Fruit fly (Drosophila melanogaster): ENCODE results near the gene emc.
A peak's percentile ranks its signal among the peaks of the same experiment; 100 is the strongest.

Gene emc

DNA sequence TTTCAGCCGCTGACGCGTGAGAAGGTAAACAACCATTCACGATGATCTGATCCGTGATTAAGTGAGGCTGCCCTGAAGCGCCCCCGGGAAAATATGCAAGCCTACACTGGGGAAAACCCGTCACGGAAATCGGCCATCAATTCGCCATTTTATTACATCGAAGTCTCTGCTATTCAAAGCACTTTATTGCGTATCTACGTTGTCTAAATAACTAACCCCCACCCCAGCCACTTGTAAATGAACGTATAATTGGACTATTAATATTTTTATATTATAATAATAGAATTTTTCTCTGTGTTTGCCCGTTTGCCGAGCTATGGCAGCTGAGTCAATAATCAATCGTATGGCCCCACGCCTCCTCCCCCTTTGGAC is 17.1 kb downstream of the emc start (continued):
- no peak for TF ChIP-seq vnd (GFP tag; IDR thresholded peaks at IDR 0.05; ENCODE audit: partially characterized antibody)
- TF ChIP-seq CG3847 (GFP tag; IDR thresholded peaks at IDR 0.05) = no peak
- no peak for TF ChIP-seq sug (tag; optimal IDR thresholded peaks at IDR 0.05)
- TF ChIP-seq ken (GFP tag; IDR thresholded peaks at IDR 0.05) = 0 out of 3 replicates have a peak, but pooled peaks have one; percentile 21
- no peak for TF ChIP-seq dati (GFP tag; IDR thresholded peaks at IDR 0.05)
- no peak for TF ChIP-seq psq (GFP tag; optimal IDR thresholded peaks at IDR 0.05)
- 0 out of 3 replicates have a peak, but pooled peaks have one; percentile 8 for TF ChIP-seq row (GFP tag; IDR thresholded peaks at IDR 0.05)
- TF ChIP-seq tio (GFP tag; optimal IDR thresholded peaks at IDR 0.05) = no peak
- peak; percentile 11 for TF ChIP-seq zf30C (GFP tag; optimal IDR thresholded peaks at IDR 0.05)
- TF ChIP-seq MBD-R2 (GFP tag; IDR thresholded peaks at IDR 0.05) = no peak
- TF ChIP-seq hth (optimal IDR thresholded peaks at IDR 0.05) = no peak
- no peak for TF ChIP-seq Med (GFP tag)
- no peak for TF ChIP-seq TFAM (GFP tag; optimal IDR thresholded peaks at IDR 0.05)
- TF ChIP-seq Sry-β (GFP tag; optimal IDR thresholded peaks at IDR 0.05) = no peak
- TF ChIP-seq jigr1 (GFP tag; IDR thresholded peaks at IDR 0.05) = no peak
- no peak for TF ChIP-seq CG9817 (tag; optimal IDR thresholded peaks at IDR 0.05)
- no peak for TF ChIP-seq amos (GFP tag; IDR thresholded peaks at IDR 0.05; ENCODE audit: partially characterized antibody)

DNA sequence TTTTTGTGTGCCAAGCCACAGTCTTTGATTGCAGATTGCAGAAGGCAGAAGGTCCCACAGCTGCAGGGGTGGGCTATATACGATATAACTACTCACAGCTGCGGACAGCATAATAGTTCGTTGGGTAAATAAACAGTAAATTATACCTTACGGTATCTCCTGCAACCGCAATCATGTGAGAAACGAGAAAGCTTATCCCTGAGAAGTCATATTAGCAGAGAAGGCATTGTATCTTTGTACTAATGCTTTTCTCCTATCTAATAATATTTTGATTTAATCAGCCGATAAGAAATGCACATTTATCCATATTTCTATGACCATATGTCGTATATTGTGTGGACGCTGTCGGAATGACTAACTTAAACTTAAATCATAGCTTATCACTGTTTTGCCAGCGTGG is 17.7 kb downstream of the emc start:
- no peak for TF ChIP-seq psq (GFP tag; optimal IDR thresholded peaks at IDR 0.05)
- TF ChIP-seq Med (GFP tag) = peak; percentile 42
- TF ChIP-seq hb (GFP tag; IDR thresholded peaks at IDR 0.05; ENCODE audit: partially characterized antibody) = 0 out of 3 replicates have a peak, but pooled peaks have one; percentile 55
- peak; percentile 56 for TF ChIP-seq sens (GFP tag)
- 0 out of 2 replicates have a peak, but pooled peaks have one; percentile 9 for TF ChIP-seq Drgx (GFP tag; IDR thresholded peaks at IDR 0.05)

DNA sequence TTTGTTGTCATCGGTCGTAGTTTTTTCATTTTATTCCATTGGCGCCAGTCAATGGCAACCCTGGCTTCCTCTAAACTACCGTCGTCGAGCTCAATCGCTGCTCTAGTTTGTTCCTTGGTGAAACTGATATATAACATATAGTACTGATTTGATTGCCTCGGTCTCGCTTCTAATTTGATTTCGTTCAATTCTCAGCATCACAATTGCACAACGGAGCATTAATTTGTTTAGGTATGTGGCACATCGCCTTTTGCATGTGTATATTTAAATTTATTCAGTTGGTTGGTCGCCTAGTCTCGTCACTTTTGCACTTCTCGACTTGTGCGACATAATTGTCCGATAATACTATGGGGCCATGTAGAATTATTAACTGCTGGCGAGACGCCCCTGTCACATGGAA is 18.5 kb downstream of the emc start:
- TF ChIP-seq gro (GFP tag; optimal IDR thresholded peaks at IDR 0.05) (no peak), CG11093 (GFP tag; IDR thresholded peaks at IDR 0.05) (no peak), CG8478 (optimal IDR thresholded peaks at IDR 0.05) (no peak), Med (GFP tag) (peak; percentile 51), org-1 (GFP tag; optimal IDR thresholded peaks at IDR 0.05) (no peak), sens (GFP tag) (peak; percentile 34), HmgZ (tag; optimal IDR thresholded peaks at IDR 0.05) (no peak), luna (GFP tag; optimal IDR thresholded peaks at IDR 0.05) (no peak), Bgb (GFP tag; IDR thresholded peaks at IDR 0.05; ENCODE audit: partially characterized antibody) (no peak), Taf1 (GFP tag; IDR thresholded peaks at IDR 0.05) (no peak), dpn (GFP tag; optimal IDR thresholded peaks at IDR 0.05) (no peak), fd3F (GFP tag; optimal IDR thresholded peaks at IDR 0.05) (no peak), Myb (GFP tag; optimal IDR thresholded peaks at IDR 0.05) (no peak), Pdp1 (GFP tag; optimal IDR thresholded peaks at IDR 0.05) (peak in 1 of 2 experiments; percentile 52), CG12299 (tag; optimal IDR thresholded peaks at IDR 0.05) (no peak), CG9215 (GFP tag; IDR thresholded peaks at IDR 0.05) (no peak), CG31441 (GFP tag; IDR thresholded peaks at IDR 0.05) (no peak), Lhr (GFP tag; optimal IDR thresholded peaks at IDR 0.05) (no peak), CG2889 (GFP tag; IDR thresholded peaks at IDR 0.05) (no peak), CG8388 (GFP tag; optimal IDR thresholded peaks at IDR 0.05) (no peak), Elba2 (GFP tag; optimal IDR thresholded peaks at IDR 0.05) (no peak)
